Fruit fly (Drosophila melanogaster) whole organism, embryonic: ENCODE measurements around the gene caz.

Experiments
- CG10366 ChIP-seq: fragments of 200-800 bp; sonication (Bioruptor generic); IDR thresholded peaks from 2 replicates; pipeline ENCODE4 v1.3.6; 2022; ENCODE audit warnings: missing biosample characterization, missing genetic modification characterization
- CG14014 ChIP-seq: fragments of 200-800 bp; sonication (Bioruptor generic); IDR thresholded peaks from 2 replicates; pipeline ENCODE4 v1.3.6; 2022; ENCODE audit warnings: missing biosample characterization, missing genetic modification characterization
- CG15601 ChIP-seq: fragments of 200-800 bp; sonication (Bioruptor generic); optimal IDR thresholded peaks from 3 replicates; lab custom pipeline; 2019; ENCODE audit warnings: missing biosample characterization, mild to moderate bottlenecking, missing genetic modification characterization, moderate library complexity
- CG16815 ChIP-seq: fragments of 200-800 bp; sonication (Bioruptor generic); optimal IDR thresholded peaks from 3 replicates; lab custom pipeline; 2017; ENCODE audit warnings: missing biosample characterization, mild to moderate bottlenecking, missing genetic modification characterization
- CG7963 ChIP-seq: fragments of 200-800 bp; sonication (Bioruptor generic); IDR thresholded peaks from 3 replicates; pipeline ENCODE4 v1.3.6; 2022; ENCODE audit warnings: missing biosample characterization, missing genetic modification characterization; ENCODE audit not compliant: partially characterized antibody
- caup ChIP-seq: fragments of 200-800 bp; sonication (Bioruptor generic); optimal IDR thresholded peaks from 3 replicates; lab custom pipeline; 2017; ENCODE audit warnings: missing biosample characterization, mild to moderate bottlenecking, missing genetic modification characterization, moderate library complexity; ENCODE audit not compliant: severe bottlenecking
- lov ChIP-seq, 2 experiments: fragments of 200-800 bp in 1 of 2; fragments of >200 bp in 1 of 2; sonication (Bioruptor generic) in 1 of 2; IDR thresholded peaks in 1 of 2; optimal IDR thresholded peaks in 1 of 2; 2 replicates in 1 of 2; 3 replicates in 1 of 2; pipeline versions ENCODE4 v1.3.6 to Lab custom; 2017 to 2022; ENCODE audit warnings: missing biosample characterization in 1 of 2, missing genetic modification characterization in 1 of 2
- schlank ChIP-seq: fragments of 200-800 bp; sonication (Bioruptor generic); optimal IDR thresholded peaks from 2 replicates; lab custom pipeline; 2018; ENCODE audit warnings: missing biosample characterization, mild to moderate bottlenecking, missing genetic modification characterization

- no peak for TF ChIP-seq CG14014
- no peak for TF ChIP-seq CG10366
- no peak for TF ChIP-seq schlank
- TF ChIP-seq CG16815 = no peak
- no peak for TF ChIP-seq CG7963
- no peak for TF ChIP-seq caup
- no peak for TF ChIP-seq CG15601 (tag; lab: Kevin White, UChicago)
- TF ChIP-seq lov (optimal IDR thresholded peaks at IDR 0.05; lab: Kevin White, UChicago) = no peak
- TF ChIP-seq lov (GFP tag; IDR thresholded peaks at IDR 0.05; lab: Robert Waterston, UW) = no peak
Measured at dm6 chrX:16266437-16266836, 22.2 kb upstream of the caz start, which contains the start of gene CG12507.
